Worm (Caenorhabditis elegans) whole organism, L2 larva: ENCODE data around the gene Y41D4B.11.

Source experiments
- R02D3.7 ChIP-seq: fragments of 150-350 bp; optimal IDR thresholded peaks from 2 replicates; lab custom pipeline; 2014; ENCODE audit warnings: missing biosample characterization, missing genetic modification characterization
- ama-1 ChIP-seq: fragments of 150-350 bp; optimal IDR thresholded peaks from 2 replicates; lab custom pipeline; 2018; ENCODE audit warnings: inconsistent platforms
- ceh-82 ChIP-seq: fragments of 150-350 bp; optimal IDR thresholded peaks from 2 replicates; lab custom pipeline; 2014; ENCODE audit warnings: missing biosample characterization, missing genetic modification characterization
- crh-2 ChIP-seq: sonication (generic microtip); optimal IDR thresholded peaks from 2 replicates; lab custom pipeline; 2017; ENCODE audit warnings: missing biosample characterization, missing genetic modification characterization
- dmd-4 ChIP-seq: sonication (generic microtip); optimal IDR thresholded peaks from 2 replicates; lab custom pipeline; 2017; ENCODE audit warnings: missing biosample characterization, missing genetic modification characterization
- lin-11 ChIP-seq: fragments of 150-350 bp; sonication (generic microtip); optimal IDR thresholded peaks from 2 replicates; lab custom pipeline; 2014; ENCODE audit warnings: missing biosample characterization, missing genetic modification characterization, inconsistent platforms, mixed read lengths
- lin-39 ChIP-seq: fragments of 150-350 bp; optimal IDR thresholded peaks from 2 replicates; lab custom pipeline; 2014; ENCODE audit warnings: missing biosample characterization, missing genetic modification reagents, missing genetic modification characterization
- nhr-12 ChIP-seq: fragments of 150-350 bp; optimal IDR thresholded peaks from 2 replicates; lab custom pipeline; 2014; ENCODE audit warnings: missing biosample characterization, missing genetic modification characterization
- nhr-25 ChIP-seq: fragments of 150-350 bp; sonication (generic microtip); optimal IDR thresholded peaks from 3 replicates; lab custom pipeline; 2014; ENCODE audit warnings: missing biosample characterization, missing genetic modification characterization
- unc-39 ChIP-seq: fragments of 150-350 bp; optimal IDR thresholded peaks from 2 replicates; lab custom pipeline; 2014; ENCODE audit warnings: missing biosample characterization, missing genetic modification characterization
- unc-55 ChIP-seq: fragments of 150-350 bp; sonication (generic microtip); optimal IDR thresholded peaks from 3 replicates; lab custom pipeline; 2014; ENCODE audit warnings: missing biosample characterization, missing genetic modification reagents, missing genetic modification characterization
- unc-62 ChIP-seq: fragments of 150-350 bp; optimal IDR thresholded peaks from 2 replicates; lab custom pipeline; 2014; ENCODE audit warnings: missing biosample characterization, missing genetic modification reagents, missing genetic modification characterization
- ztf-11 ChIP-seq: sonication (generic microtip); optimal IDR thresholded peaks from 2 replicates; lab custom pipeline; 2017; ENCODE audit warnings: missing biosample characterization, missing genetic modification characterization

- TF ChIP-seq ztf-11 (tag; lab: Kevin White, UChicago) (no peak), dmd-4 (tag; lab: Kevin White, UChicago) (no peak), ama-1 (lab: Kevin White, UChicago) (no peak), unc-62 (GFP tag; lab: Kevin White, UChicago) (no peak), lin-39 (no peak), unc-39 (no peak), lin-11 (tag; lab: Kevin White, UChicago) (no peak), R02D3.7 (tag; lab: Kevin White, UChicago) (no peak), nhr-25 (tag; lab: Kevin White, UChicago) (no peak), crh-2 (tag; lab: Kevin White, UChicago) (no peak), nhr-12 (tag; lab: Kevin White, UChicago) (no peak), unc-55 (GFP tag; lab: Kevin White, UChicago) (no peak), ceh-82 (no peak)
Measured at ce11 chrIV:1563476-1564131, 41.9 kb upstream of the Y41D4B.11 start, which contains the start of gene Y41D4B.15.
